Worm (Caenorhabditis elegans) whole organism, midembryonic: ENCODE results near the gene F48E3.6.

ENCODE experiments used
- T22C8.4 ChIP-seq: fragments of 200-800 bp; sonication (Bioruptor generic); IDR thresholded peaks from 2 replicates; pipeline ENCODE4 v1.3.6; 2022; ENCODE audit warnings: missing genetic modification characterization, missing compliant biosample characterization
- cog-1 ChIP-seq: sonication (generic microtip); optimal IDR thresholded peaks from 2 replicates; lab custom pipeline; 2016; ENCODE audit warnings: missing genetic modification characterization, missing compliant biosample characterization
- flt-1 ChIP-seq: fragments of 200-800 bp; sonication (Bioruptor generic); IDR thresholded peaks from 2 replicates; pipeline ENCODE4 v1.3.6; 2022; ENCODE audit warnings: missing genetic modification characterization, missing compliant biosample characterization
- klf-2 ChIP-seq: fragments of 200-800 bp; sonication (Bioruptor generic); conservative IDR thresholded peaks from 2 replicates; pipeline ENCODE4 v1.3.6; 2022; ENCODE audit warnings: missing genetic modification reagents, missing genetic modification characterization, missing compliant biosample characterization
- med-1 ChIP-seq: sonication (generic microtip); optimal IDR thresholded peaks from 2 replicates; lab custom pipeline; 2017; ENCODE audit warnings: missing genetic modification characterization, mild to moderate bottlenecking, missing compliant biosample characterization, antibody characterized with exemption, missing genetic modification reagents; ENCODE audit not compliant: insufficient read depth
- ref-1 ChIP-seq: fragments of 200-800 bp; sonication (Bioruptor generic); conservative IDR thresholded peaks from 2 replicates; pipeline ENCODE4 v1.3.6; 2022; ENCODE audit warnings: missing genetic modification reagents, missing genetic modification characterization, missing compliant biosample characterization
- tab-1 ChIP-seq: fragments of 200-800 bp; sonication (Bioruptor generic); IDR thresholded peaks from 2 replicates; pipeline ENCODE4 v1.3.6; 2022; ENCODE audit warnings: missing genetic modification characterization, missing compliant biosample characterization
- ztf-23 ChIP-seq: fragments of 200-800 bp; sonication (Bioruptor generic); IDR thresholded peaks from 2 replicates; pipeline ENCODE4 v1.3.6; 2022; ENCODE audit warnings: missing genetic modification reagents, missing genetic modification characterization, missing compliant biosample characterization
- ztf-29 ChIP-seq: fragments of 200-800 bp; sonication (Bioruptor generic); IDR thresholded peaks from 2 replicates; pipeline ENCODE4 v1.3.6; 2022; ENCODE audit warnings: missing genetic modification reagents, missing genetic modification characterization, missing compliant biosample characterization

F48E3.6 gene

DNA sequence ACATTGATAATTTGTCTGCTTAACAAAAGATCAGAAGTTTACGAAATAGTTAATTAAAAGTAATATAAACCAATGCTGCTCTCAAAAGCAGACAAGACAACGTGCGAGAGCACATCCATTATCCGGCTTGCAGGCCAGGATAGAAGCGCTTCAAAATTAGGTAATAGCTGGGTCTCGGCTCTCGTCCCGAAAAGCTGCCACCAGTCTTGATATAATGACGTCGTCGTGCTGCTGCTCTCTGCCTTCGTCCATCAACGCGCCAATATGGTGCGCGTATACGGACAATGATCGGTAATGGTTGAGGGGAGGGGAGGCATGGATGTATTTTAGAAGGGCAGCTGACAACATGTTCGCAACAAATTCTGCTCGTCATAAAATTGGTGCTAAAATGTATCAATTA is 31.7 kb upstream of the F48E3.6 start:
- no peak for TF ChIP-seq tab-1 (GFP tag; lab: Robert Waterston, UW)
- no peak for TF ChIP-seq flt-1 (GFP tag; lab: Robert Waterston, UW)
- TF ChIP-seq ztf-23 (GFP tag; lab: Robert Waterston, UW): no peak
- no peak for TF ChIP-seq klf-2 (GFP tag; lab: Robert Waterston, UW)

DNA sequence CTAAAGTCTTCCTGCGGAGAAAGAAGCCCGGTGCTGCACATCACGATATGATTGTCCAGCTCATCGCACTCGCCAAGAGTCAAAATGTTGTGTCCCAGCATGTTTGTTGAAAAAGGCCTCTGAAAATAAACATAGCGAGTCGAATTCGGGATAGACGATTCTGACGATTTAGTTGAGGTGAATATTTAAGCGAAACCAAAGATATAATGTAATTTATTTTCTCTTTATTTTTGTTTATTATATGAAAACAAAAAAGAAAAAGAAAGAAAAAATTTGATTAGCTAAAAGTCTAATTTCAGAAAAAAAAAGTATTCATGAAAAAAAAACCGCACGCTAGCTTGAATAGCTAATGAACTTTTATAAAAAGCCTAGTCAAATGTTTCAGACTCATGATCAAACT is 29.9 kb upstream of the F48E3.6 start, which contains the start of gene ceh-14:
TSS of gene ceh-14 (minus strand) at position 101 of the 400 bp plus-strand sequence.
- TF ChIP-seq ztf-29 (GFP tag; lab: Robert Waterston, UW) (no peak), med-1 (GFP tag; lab: Kevin White, UChicago) (no peak), cog-1 (tag; lab: Kevin White, UChicago) (no peak), tab-1 (GFP tag; lab: Robert Waterston, UW) (no peak), T22C8.4 (GFP tag; lab: Robert Waterston, UW) (no peak), ztf-23 (GFP tag; lab: Robert Waterston, UW) (no peak), ref-1 (GFP tag; lab: Robert Waterston, UW) (no peak), klf-2 (GFP tag; lab: Robert Waterston, UW) (no peak), flt-1 (GFP tag; lab: Robert Waterston, UW) (no peak)

- no peak for TF ChIP-seq ztf-29 (GFP tag; lab: Robert Waterston, UW)
- no peak for TF ChIP-seq ztf-23 (GFP tag; lab: Robert Waterston, UW)
- no peak for TF ChIP-seq klf-2 (GFP tag; lab: Robert Waterston, UW)
Measured at ce11 chrX:7525271-7525670, 22.6 kb upstream of the F48E3.6 start, which contains the start of gene F46C8.3. Gene F46C8.3 (plus strand): TSS chrX:7525571.

DNA sequence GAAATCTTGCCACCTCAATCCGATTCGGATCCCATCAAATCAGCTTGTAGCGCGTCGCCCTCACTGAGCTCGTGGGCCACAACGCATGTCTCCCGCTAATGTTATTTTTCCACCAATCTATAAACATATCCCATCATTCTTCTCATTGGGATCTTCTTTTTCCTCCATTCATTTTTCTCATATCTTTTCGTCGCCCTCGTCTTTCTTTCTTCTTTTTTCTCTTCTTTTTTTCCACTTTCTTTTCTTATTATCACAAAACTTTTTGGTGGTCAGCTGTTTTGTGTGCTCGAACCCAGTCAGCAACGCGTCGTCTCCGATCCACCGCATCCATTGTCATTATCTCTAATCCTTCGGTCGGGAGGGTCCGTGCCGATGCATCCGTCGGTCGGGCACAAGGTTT is 21.1 kb upstream of the F48E3.6 start:
- TF ChIP-seq T22C8.4 (GFP tag; lab: Robert Waterston, UW): no peak
- TF ChIP-seq ztf-23 (GFP tag; lab: Robert Waterston, UW): no peak
- no peak for TF ChIP-seq ztf-29 (GFP tag; lab: Robert Waterston, UW)
- TF ChIP-seq klf-2 (GFP tag; lab: Robert Waterston, UW): no peak
- TF ChIP-seq med-1 (GFP tag; lab: Kevin White, UChicago): no peak
- TF ChIP-seq tab-1 (GFP tag; lab: Robert Waterston, UW): no peak
- no peak for TF ChIP-seq ref-1 (GFP tag; lab: Robert Waterston, UW)
- TF ChIP-seq flt-1 (GFP tag; lab: Robert Waterston, UW): no peak
- TF ChIP-seq cog-1 (tag; lab: Kevin White, UChicago): no peak

ce11 chrX:7522595-7522994 is 19.9 kb upstream of the F48E3.6 start:
- TF ChIP-seq cog-1 (tag; lab: Kevin White, UChicago): no peak
- TF ChIP-seq klf-2 (GFP tag; lab: Robert Waterston, UW): no peak
- no peak for TF ChIP-seq med-1 (GFP tag; lab: Kevin White, UChicago)
- no peak for TF ChIP-seq ztf-29 (GFP tag; lab: Robert Waterston, UW)
- TF ChIP-seq tab-1 (GFP tag; lab: Robert Waterston, UW): no peak
- no peak for TF ChIP-seq ref-1 (GFP tag; lab: Robert Waterston, UW)
- no peak for TF ChIP-seq T22C8.4 (GFP tag; lab: Robert Waterston, UW)
- no peak for TF ChIP-seq flt-1 (GFP tag; lab: Robert Waterston, UW)
- no peak for TF ChIP-seq ztf-23 (GFP tag; lab: Robert Waterston, UW)

- TF ChIP-seq ref-1 (GFP tag; lab: Robert Waterston, UW) (no peak), ztf-29 (GFP tag; lab: Robert Waterston, UW) (no peak), cog-1 (tag; lab: Kevin White, UChicago) (no peak), ztf-23 (GFP tag; lab: Robert Waterston, UW) (no peak), tab-1 (GFP tag; lab: Robert Waterston, UW) (no peak), T22C8.4 (GFP tag; lab: Robert Waterston, UW) (no peak), klf-2 (GFP tag; lab: Robert Waterston, UW) (no peak), flt-1 (GFP tag; lab: Robert Waterston, UW) (no peak), med-1 (GFP tag; lab: Kevin White, UChicago) (no peak)
Measured at ce11 chrX:7519569-7519968, 16.9 kb upstream of the F48E3.6 start, which contains the start of gene chts-1. Gene chts-1 (minus strand): TSS chrX:7519669.

ce11 chrX:7512714-7513113 is 10.0 kb upstream of the F48E3.6 start:
- no peak for TF ChIP-seq ztf-29 (GFP tag; lab: Robert Waterston, UW)
- no peak for TF ChIP-seq ref-1 (GFP tag; lab: Robert Waterston, UW)
- no peak for TF ChIP-seq flt-1 (GFP tag; lab: Robert Waterston, UW)
- no peak for TF ChIP-seq cog-1 (tag; lab: Kevin White, UChicago)
- TF ChIP-seq klf-2 (GFP tag; lab: Robert Waterston, UW): no peak
- TF ChIP-seq med-1 (GFP tag; lab: Kevin White, UChicago): no peak
- no peak for TF ChIP-seq tab-1 (GFP tag; lab: Robert Waterston, UW)
- no peak for TF ChIP-seq T22C8.4 (GFP tag; lab: Robert Waterston, UW)
- no peak for TF ChIP-seq ztf-23 (GFP tag; lab: Robert Waterston, UW)

DNA sequence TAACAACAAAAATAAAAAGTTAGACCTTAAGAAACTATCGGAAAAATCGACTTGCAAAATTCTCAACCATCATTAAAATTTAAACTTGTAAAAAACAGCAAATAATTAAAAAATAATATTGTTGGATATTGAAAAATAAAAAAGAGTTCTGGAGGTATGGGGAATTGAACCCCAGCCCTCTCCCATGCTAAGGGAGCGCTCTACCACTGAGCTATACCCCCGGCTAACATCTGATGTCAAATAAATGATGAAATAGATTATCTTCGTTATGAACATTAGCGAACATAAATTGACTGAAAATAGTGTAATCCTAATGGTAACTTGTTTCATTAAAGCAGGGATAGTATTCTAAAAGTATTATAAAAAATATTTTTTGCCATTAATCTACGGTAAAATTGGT is 4.4 kb upstream of the F48E3.6 start:
- TF ChIP-seq T22C8.4 (GFP tag; lab: Robert Waterston, UW) (no peak), med-1 (GFP tag; lab: Kevin White, UChicago) (no peak), cog-1 (tag; lab: Kevin White, UChicago) (no peak), ztf-23 (GFP tag; lab: Robert Waterston, UW) (no peak), tab-1 (GFP tag; lab: Robert Waterston, UW) (no peak), ref-1 (GFP tag; lab: Robert Waterston, UW) (no peak), klf-2 (GFP tag; lab: Robert Waterston, UW) (no peak), ztf-29 (GFP tag; lab: Robert Waterston, UW) (no peak), flt-1 (GFP tag; lab: Robert Waterston, UW) (no peak; the same call in none of the 2 replicates)

DNA sequence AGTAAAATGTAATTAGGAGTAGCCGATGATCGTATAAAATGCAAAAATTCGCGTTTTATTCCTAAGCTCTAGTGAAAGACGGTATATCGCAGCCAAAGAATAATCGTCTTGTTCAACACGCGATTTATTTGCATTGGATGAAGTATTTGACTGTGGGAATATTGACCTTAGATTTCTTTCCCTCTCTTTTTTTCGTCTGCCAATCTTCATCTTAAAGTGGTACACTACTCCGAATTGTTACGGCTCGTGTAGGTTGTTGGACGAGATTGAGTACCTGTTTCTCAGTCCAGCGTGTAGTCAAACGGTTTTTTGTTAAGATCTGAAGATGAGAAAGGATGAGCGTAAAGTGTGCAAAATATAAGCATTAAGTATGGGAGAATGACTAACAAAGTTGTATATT is 3.8 kb upstream of the F48E3.6 start, which contains the start of gene lgc-11:
TSS of gene lgc-11 (minus strand) at position 101 of the 400 bp plus-strand sequence.
- TF ChIP-seq ztf-23 (GFP tag; lab: Robert Waterston, UW) (no peak), ref-1 (GFP tag; lab: Robert Waterston, UW) (no peak), T22C8.4 (GFP tag; lab: Robert Waterston, UW) (no peak), ztf-29 (GFP tag; lab: Robert Waterston, UW) (no peak), med-1 (GFP tag; lab: Kevin White, UChicago) (no peak), klf-2 (GFP tag; lab: Robert Waterston, UW) (no peak), cog-1 (tag; lab: Kevin White, UChicago) (no peak), tab-1 (GFP tag; lab: Robert Waterston, UW) (no peak), flt-1 (GFP tag; lab: Robert Waterston, UW) (no peak)
